Worm (Caenorhabditis elegans) whole organism, midembryonic: ENCODE results near the gene F45E1.4.

Experiments used
- T22C8.4 ChIP-seq: fragments of 200-800 bp; sonication (Bioruptor generic); IDR thresholded peaks from 2 replicates; pipeline ENCODE4 v1.3.6; 2022; ENCODE audit warnings: missing genetic modification characterization, missing compliant biosample characterization
- flt-1 ChIP-seq: fragments of 200-800 bp; sonication (Bioruptor generic); IDR thresholded peaks from 2 replicates; pipeline ENCODE4 v1.3.6; 2022; ENCODE audit warnings: missing genetic modification characterization, missing compliant biosample characterization

DNA sequence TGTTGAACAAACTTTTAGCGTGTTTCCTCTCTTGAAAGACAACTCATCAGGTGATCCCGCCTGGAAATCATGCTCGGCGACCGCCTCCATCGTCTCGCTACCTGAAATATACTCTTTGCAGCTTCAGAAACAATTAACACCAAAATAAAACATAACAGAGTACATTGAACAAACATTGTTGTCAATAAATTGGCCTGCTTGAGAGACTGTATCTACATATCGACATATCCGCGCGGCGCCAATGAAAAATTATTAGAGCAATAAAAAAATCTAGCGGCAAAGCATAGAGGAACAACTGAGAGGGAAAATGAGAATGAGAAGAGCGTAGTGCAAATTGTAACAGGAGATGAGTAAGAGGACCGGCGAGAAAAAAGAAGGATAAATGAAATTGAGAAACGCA lies 24.2 kb upstream of the F45E1.4 start, which contains the start of gene sem-5:
- TF ChIP-seq T22C8.4 (GFP tag; lab: Robert Waterston, UW) (no peak), flt-1 (GFP tag; lab: Robert Waterston, UW) (no peak)
